Fruit fly (Drosophila melanogaster): ENCODE results near the gene Npc1a.

Gene Npc1a

DNA sequence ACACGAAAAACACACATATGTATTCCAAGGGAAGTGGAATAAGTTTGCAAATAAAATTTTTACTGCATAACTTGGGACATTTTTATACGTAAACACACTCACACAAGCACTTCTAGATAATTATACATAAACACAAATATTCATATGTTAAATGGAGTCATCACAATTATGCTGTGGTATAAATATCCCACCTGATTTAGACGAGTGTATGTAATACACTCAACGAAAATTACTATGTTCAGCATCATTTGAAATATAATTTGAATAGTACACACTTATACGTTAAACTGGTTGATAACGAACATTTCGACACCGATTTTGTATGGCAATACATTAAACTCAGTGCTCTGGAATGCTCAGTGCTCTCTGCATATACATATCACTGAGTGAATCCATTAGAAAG lies 10.1 kb upstream of the Npc1a start:
- TF ChIP-seq ovo (GFP tag; optimal IDR thresholded peaks at IDR 0.05) (no peak), toe (GFP tag; optimal IDR thresholded peaks at IDR 0.05) (no peak), kay (GFP tag; ENCODE audit: borderline replicate concordance) (no peak), cnc (optimal IDR thresholded peaks at IDR 0.05) (no peak), CG7045 (GFP tag; optimal IDR thresholded peaks at IDR 0.05) (no peak), CG11617 (GFP tag; optimal IDR thresholded peaks at IDR 0.05) (peak; percentile 2), pad (GFP tag; optimal IDR thresholded peaks at IDR 0.05) (no peak), bab1 (GFP tag; optimal IDR thresholded peaks at IDR 0.05) (peak; percentile 71), cic (GFP tag; optimal IDR thresholded peaks at IDR 0.05) (no peak), Crg-1 (GFP tag; optimal IDR thresholded peaks at IDR 0.05) (no peak)

dm6 chr2L:10230455-10230854 lies 9.4 kb upstream of the Npc1a start:
- no peak for TF ChIP-seq CG5204 (GFP tag; optimal IDR thresholded peaks at IDR 0.05)
- peak; percentile 84 for TF ChIP-seq kay (GFP tag; ENCODE audit: borderline replicate concordance)

DNA sequence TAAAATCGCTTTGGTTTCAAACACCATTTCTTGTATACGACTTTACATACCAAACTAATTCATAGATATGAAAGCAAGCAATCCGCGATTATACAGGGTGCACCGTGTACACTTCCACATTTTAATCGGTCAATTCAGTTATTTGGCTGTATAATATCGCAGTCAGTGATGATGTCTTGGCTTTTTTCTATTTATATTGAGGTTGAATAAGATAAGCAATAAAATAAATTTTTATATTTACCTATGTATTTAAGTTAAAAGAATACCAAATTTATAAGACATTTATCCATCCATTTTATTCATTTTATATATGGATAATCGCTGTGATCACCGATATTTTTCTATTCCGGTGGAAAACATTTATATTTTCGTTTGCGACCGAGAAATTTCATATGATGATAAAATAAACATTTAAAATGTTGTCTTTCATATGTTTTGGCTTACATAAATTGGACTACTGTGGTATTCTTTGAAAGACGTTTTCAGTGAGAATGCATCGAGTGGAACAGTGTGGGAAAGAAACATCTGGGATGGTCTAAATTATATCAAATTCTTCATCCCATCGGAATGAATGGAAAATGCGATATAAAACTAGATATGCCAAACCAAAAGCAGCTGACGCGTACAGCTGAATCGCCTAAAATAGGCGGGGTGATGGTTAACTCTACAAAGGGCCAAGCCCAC lies 5.8 kb upstream of the Npc1a start, which contains the start of gene CG5708:
CG5708 (minus strand) TSS at position 85 of the 684 bp plus-strand sequence.
- no peak for TF ChIP-seq ovo (GFP tag; optimal IDR thresholded peaks at IDR 0.05)
- no peak for TF ChIP-seq kay (GFP tag; ENCODE audit: borderline replicate concordance)
- TF ChIP-seq CG5204 (GFP tag; optimal IDR thresholded peaks at IDR 0.05) = no peak
- no peak for TF ChIP-seq Hr96 (GFP tag; optimal IDR thresholded peaks at IDR 0.05)
- TF ChIP-seq cnc (optimal IDR thresholded peaks at IDR 0.05) = no peak
- peak; percentile 48 for TF ChIP-seq bab1 (GFP tag; optimal IDR thresholded peaks at IDR 0.05)
- peak; percentile 29 for TF ChIP-seq CG7101 (tag; optimal IDR thresholded peaks at IDR 0.05)
- TF ChIP-seq pad (GFP tag; optimal IDR thresholded peaks at IDR 0.05) = peak; percentile 14
- no peak for TF ChIP-seq toe (GFP tag; optimal IDR thresholded peaks at IDR 0.05)
- TF ChIP-seq cic (GFP tag; optimal IDR thresholded peaks at IDR 0.05) = no peak
- peak; percentile 19 for TF ChIP-seq tj (GFP tag; optimal IDR thresholded peaks at IDR 0.05)
- TF ChIP-seq CG33017 (tag; optimal IDR thresholded peaks at IDR 0.05) = no peak
- no peak for TF ChIP-seq Clk (GFP tag; optimal IDR thresholded peaks at IDR 0.05)
- peak; percentile 26 for TF ChIP-seq CG1620 (GFP tag; optimal IDR thresholded peaks at IDR 0.05)
- peak; percentile 14 for TF ChIP-seq CG14711 (tag; optimal IDR thresholded peaks at IDR 0.05)
- peak; percentile 40 for TF ChIP-seq Mnt (GFP tag; optimal IDR thresholded peaks at IDR 0.05)
- peak; percentile 33 for TF ChIP-seq Crg-1 (GFP tag; optimal IDR thresholded peaks at IDR 0.05)
- TF ChIP-seq CG7045 (GFP tag; optimal IDR thresholded peaks at IDR 0.05) = no peak
- TF ChIP-seq CG11617 (GFP tag; optimal IDR thresholded peaks at IDR 0.05) = peak; percentile 17
- peak; percentile 2 for TF ChIP-seq CG12768 (GFP tag; optimal IDR thresholded peaks at IDR 0.05)

DNA sequence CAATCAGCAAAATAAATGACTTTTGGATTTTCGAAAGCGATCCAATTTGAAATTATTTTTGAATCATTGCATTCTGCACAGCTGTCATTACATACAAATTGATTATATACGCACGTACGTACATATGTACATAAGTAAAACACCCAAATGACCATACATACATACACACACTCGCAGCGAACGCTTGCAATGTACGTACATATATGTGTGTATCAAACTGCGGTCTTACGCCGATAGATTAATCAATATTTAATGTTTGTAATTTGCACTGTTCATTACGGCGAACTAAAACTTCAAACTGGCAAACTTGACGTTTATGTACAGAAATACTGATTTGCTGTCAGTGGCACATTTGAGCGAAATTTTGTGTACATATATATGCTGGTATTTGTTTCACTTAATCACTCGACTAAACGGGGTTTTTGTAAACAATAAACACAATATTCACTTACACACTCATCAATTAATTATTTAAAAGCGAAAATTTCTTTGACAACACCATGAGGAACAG lies 5.3 kb upstream of the Npc1a start:
- TF ChIP-seq kay (GFP tag; ENCODE audit: borderline replicate concordance) (peak; percentile 80), toe (GFP tag; optimal IDR thresholded peaks at IDR 0.05) (no peak)

dm6 chr2L:10222550-10223231 lies 1.7 kb upstream of the Npc1a start, which contains the start of gene Bcs1:
Gene Bcs1 (plus strand): TSS chr2L:10222657.
- TF ChIP-seq Clk (GFP tag; optimal IDR thresholded peaks at IDR 0.05) (no peak), kay (GFP tag; ENCODE audit: borderline replicate concordance) (peak; percentile 92)

DNA sequence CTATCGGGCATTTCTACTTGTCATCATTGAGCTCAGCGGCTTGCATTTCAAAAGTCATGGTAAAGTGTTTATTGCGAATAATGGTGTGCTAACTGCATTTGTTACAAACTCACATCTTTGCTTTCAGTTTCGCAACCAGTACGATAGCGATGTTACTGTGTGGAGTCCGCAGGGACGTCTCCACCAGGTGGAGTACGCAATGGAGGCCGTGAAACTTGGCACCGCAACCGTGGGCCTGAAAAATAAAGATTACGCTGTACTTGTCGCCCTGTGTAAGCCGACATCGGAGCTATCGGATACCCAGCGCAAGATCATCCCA lies 330 bp upstream of the Npc1a start:
- TF ChIP-seq cnc (optimal IDR thresholded peaks at IDR 0.05) = peak; percentile 88 to 92
- TF ChIP-seq ovo (GFP tag; optimal IDR thresholded peaks at IDR 0.05) = no peak

dm6 chr2L:10220010-10220409 lies 1.0 kb downstream of the Npc1a start:
- TF ChIP-seq tj (GFP tag; optimal IDR thresholded peaks at IDR 0.05) (peak; percentile 77), ovo (GFP tag; optimal IDR thresholded peaks at IDR 0.05) (no peak), Crg-1 (GFP tag; optimal IDR thresholded peaks at IDR 0.05) (no peak)

Data from whole organism, adult.